Worm (Caenorhabditis elegans) whole organism, L2 larva: ENCODE results near the gene gop-3.
A peak's percentile ranks its signal among the peaks of the same experiment; 100 is the strongest.

ENCODE experiments used
- C34F6.9 ChIP-seq: fragments of 150-350 bp; optimal IDR thresholded peaks from 2 replicates; lab custom pipeline; 2014; ENCODE audit warnings: missing biosample characterization, missing genetic modification characterization
- F13H6.1 ChIP-seq: sonication (generic microtip); optimal IDR thresholded peaks from 2 replicates; lab custom pipeline; 2016; ENCODE audit warnings: missing genetic modification characterization, missing compliant biosample characterization
- Y55F3AM.14 ChIP-seq: fragments of 200-800 bp; sonication (Bioruptor generic); optimal IDR thresholded peaks from 2 replicates; lab custom pipeline; 2018; ENCODE audit warnings: mild to moderate bottlenecking, missing genetic modification characterization, missing compliant biosample characterization
- alr-1 ChIP-seq: fragments of 150-350 bp; optimal IDR thresholded peaks from 2 replicates; lab custom pipeline; 2014; ENCODE audit warnings: missing biosample characterization, missing genetic modification characterization
- aly-2 ChIP-seq: fragments of 150-350 bp; optimal IDR thresholded peaks from 2 replicates; lab custom pipeline; 2014; ENCODE audit warnings: missing biosample characterization, missing genetic modification characterization
- blmp-1 ChIP-seq: sonication (generic microtip); optimal IDR thresholded peaks from 2 replicates; lab custom pipeline; 2017; ENCODE audit warnings: missing genetic modification characterization, mild to moderate bottlenecking, missing compliant biosample characterization, antibody characterized with exemption, moderate library complexity; ENCODE audit not compliant: insufficient read depth
- ceh-16 ChIP-seq: fragments of 150-350 bp; optimal IDR thresholded peaks from 2 replicates; lab custom pipeline; 2014; ENCODE audit warnings: missing biosample characterization, missing genetic modification characterization
- crh-2 ChIP-seq: sonication (generic microtip); optimal IDR thresholded peaks from 2 replicates; lab custom pipeline; 2017; ENCODE audit warnings: missing biosample characterization, missing genetic modification characterization
- dmd-4 ChIP-seq: sonication (generic microtip); optimal IDR thresholded peaks from 2 replicates; lab custom pipeline; 2017; ENCODE audit warnings: missing biosample characterization, missing genetic modification characterization
- egl-27 ChIP-seq: sonication (generic microtip); optimal IDR thresholded peaks from 3 replicates; lab custom pipeline; 2017; ENCODE audit warnings: missing biosample characterization, missing genetic modification reagents, missing genetic modification characterization
- elt-1 ChIP-seq: fragments of 150-350 bp; optimal IDR thresholded peaks from 2 replicates; lab custom pipeline; 2014; ENCODE audit warnings: missing biosample characterization, missing genetic modification characterization
- elt-3 ChIP-seq: sonication (generic microtip); optimal IDR thresholded peaks from 2 replicates; lab custom pipeline; 2017; ENCODE audit warnings: missing biosample characterization, missing genetic modification characterization
- fos-1 ChIP-seq: fragments of 150-350 bp; optimal IDR thresholded peaks from 2 replicates; lab custom pipeline; 2014; ENCODE audit warnings: missing biosample characterization, missing genetic modification characterization
- gmeb-1 ChIP-seq: fragments of 150-350 bp; optimal IDR thresholded peaks from 2 replicates; lab custom pipeline; 2014; ENCODE audit warnings: missing biosample characterization, missing genetic modification characterization
- lin-11 ChIP-seq: fragments of 150-350 bp; sonication (generic microtip); optimal IDR thresholded peaks from 2 replicates; lab custom pipeline; 2014; ENCODE audit warnings: missing biosample characterization, missing genetic modification characterization, inconsistent platforms, mixed read lengths
- lin-13 ChIP-seq: fragments of 150-350 bp; optimal IDR thresholded peaks from 2 replicates; lab custom pipeline; 2014; ENCODE audit warnings: missing biosample characterization, missing genetic modification reagents, missing genetic modification characterization
- lin-39 ChIP-seq: fragments of 150-350 bp; optimal IDR thresholded peaks from 2 replicates; lab custom pipeline; 2014; ENCODE audit warnings: missing biosample characterization, missing genetic modification reagents, missing genetic modification characterization
- lsy-2 ChIP-seq, 2 experiments: fragments of 150-350 bp in 1 of 2; sonication (generic microtip) in 1 of 2; optimal IDR thresholded peaks; 2 replicates each; lab custom pipeline; 2014 to 2017; ENCODE audit warnings: missing biosample characterization in 2 of 2, missing genetic modification characterization in 2 of 2
- mab-5 ChIP-seq: fragments of 150-350 bp; optimal IDR thresholded peaks from 2 replicates; lab custom pipeline; 2014; ENCODE audit warnings: missing biosample characterization, missing genetic modification characterization
- mbf-1 ChIP-seq: sonication (generic microtip); optimal IDR thresholded peaks from 2 replicates; lab custom pipeline; 2017; ENCODE audit warnings: missing biosample characterization, missing genetic modification characterization
- mdl-1 ChIP-seq, 2 experiments: fragments of 150-350 bp in 1 of 2; sonication (generic microtip) in 1 of 2; optimal IDR thresholded peaks; 2 replicates each; lab custom pipeline; 2017; ENCODE audit warnings: missing biosample characterization in 2 of 2, missing genetic modification characterization in 2 of 2
- nhr-10 ChIP-seq: sonication (generic microtip); optimal IDR thresholded peaks from 2 replicates; lab custom pipeline; 2017; ENCODE audit warnings: missing biosample characterization, missing genetic modification characterization
- nhr-12 ChIP-seq: fragments of 150-350 bp; optimal IDR thresholded peaks from 2 replicates; lab custom pipeline; 2014; ENCODE audit warnings: missing biosample characterization, missing genetic modification characterization
- nhr-129 ChIP-seq: fragments of 150-350 bp; optimal IDR thresholded peaks from 2 replicates; lab custom pipeline; 2014; ENCODE audit warnings: missing biosample characterization, missing genetic modification characterization
- nhr-21 ChIP-seq: fragments of 150-350 bp; optimal IDR thresholded peaks from 2 replicates; lab custom pipeline; 2014; ENCODE audit warnings: missing biosample characterization, missing genetic modification characterization
- nhr-23 ChIP-seq: fragments of 150-350 bp; optimal IDR thresholded peaks from 2 replicates; lab custom pipeline; 2014; ENCODE audit warnings: missing biosample characterization, missing genetic modification reagents, missing genetic modification characterization
- nhr-6 ChIP-seq: fragments of 150-350 bp; optimal IDR thresholded peaks from 2 replicates; lab custom pipeline; 2014; ENCODE audit warnings: missing biosample characterization, missing genetic modification characterization
- nhr-77 ChIP-seq: fragments of 150-350 bp; optimal IDR thresholded peaks from 2 replicates; lab custom pipeline; 2014; ENCODE audit warnings: missing biosample characterization, missing genetic modification characterization
- peb-1 ChIP-seq: fragments of 150-350 bp; optimal IDR thresholded peaks from 2 replicates; lab custom pipeline; 2014; ENCODE audit warnings: missing biosample characterization, missing genetic modification characterization
- sem-4 ChIP-seq: fragments of 150-350 bp; optimal IDR thresholded peaks from 2 replicates; lab custom pipeline; 2014; ENCODE audit warnings: missing biosample characterization, missing genetic modification reagents, missing genetic modification characterization
- skn-1 ChIP-seq: sonication (generic microtip); optimal IDR thresholded peaks from 2 replicates; lab custom pipeline; 2017; ENCODE audit warnings: missing biosample characterization, missing genetic modification characterization
- sma-3 ChIP-seq: sonication (generic microtip); optimal IDR thresholded peaks from 2 replicates; lab custom pipeline; 2016; ENCODE audit warnings: missing genetic modification reagents, missing genetic modification characterization, missing compliant biosample characterization
- sma-9 ChIP-seq, 2 experiments: fragments of 150-350 bp in 1 of 2; sonication (generic microtip) in 1 of 2; optimal IDR thresholded peaks; 2 replicates each; lab custom pipeline; 2014 to 2016; ENCODE audit warnings: missing genetic modification characterization in 2 of 2, mild to moderate bottlenecking in 1 of 2, missing biosample characterization in 1 of 2, missing compliant biosample characterization in 1 of 2, missing genetic modification reagents in 1 of 2, moderate library complexity in 1 of 2
- snpc-4 ChIP-seq: fragments of 150-350 bp; optimal IDR thresholded peaks from 2 replicates; lab custom pipeline; 2014; ENCODE audit warnings: missing biosample characterization, missing genetic modification characterization
- unc-39 ChIP-seq: fragments of 150-350 bp; optimal IDR thresholded peaks from 2 replicates; lab custom pipeline; 2014; ENCODE audit warnings: missing biosample characterization, missing genetic modification characterization
- unc-55 ChIP-seq: fragments of 150-350 bp; sonication (generic microtip); optimal IDR thresholded peaks from 3 replicates; lab custom pipeline; 2014; ENCODE audit warnings: missing biosample characterization, missing genetic modification reagents, missing genetic modification characterization
- unc-62 ChIP-seq: fragments of 150-350 bp; optimal IDR thresholded peaks from 2 replicates; lab custom pipeline; 2014; ENCODE audit warnings: missing biosample characterization, missing genetic modification reagents, missing genetic modification characterization
- ztf-1 ChIP-seq: fragments of 200-800 bp; sonication (Bioruptor generic); conservative IDR thresholded peaks from 2 replicates; pipeline ENCODE4 v1.3.6; 2022; ENCODE audit warnings: missing genetic modification characterization, missing compliant biosample characterization
- ztf-4 ChIP-seq: fragments of 150-350 bp; optimal IDR thresholded peaks from 2 replicates; lab custom pipeline; 2014; ENCODE audit warnings: missing biosample characterization, missing genetic modification characterization

Gene gop-3

ce11 chrIII:5286205-5286604 is 25.7 kb downstream of the gop-3 start, which contains the start of gene ZC395.11:
TSS of gene ZC395.11 (minus strand) at chrIII:5286305.
- TF ChIP-seq gmeb-1 (tag; lab: Kevin White, UChicago) (no peak), lsy-2 (tag; optimal IDR thresholded peaks at IDR 0.05; lab: Kevin White, UChicago) (no peak), peb-1 (tag; lab: Kevin White, UChicago) (no peak), F13H6.1 (no peak), snpc-4 (tag; lab: Kevin White, UChicago) (no peak), nhr-129 (tag; lab: Kevin White, UChicago) (no peak), lin-39 (no peak)

ce11 chrIII:5287877-5288276 is 27.4 kb downstream of the gop-3 start, which contains the start of gene T15B12.1:
TSS of gene T15B12.1 (plus strand) at chrIII:5288177.
- TF ChIP-seq elt-1 (tag; lab: Kevin White, UChicago) (no peak), snpc-4 (tag; lab: Kevin White, UChicago) (no peak)

- TF ChIP-seq skn-1 (tag; lab: Kevin White, UChicago) = no peak
Measured at ce11 chrIII:5290230-5290629, 29.7 kb downstream of the gop-3 start.

ce11 chrIII:5291281-5291680 is 30.8 kb downstream of the gop-3 start:
- TF ChIP-seq ztf-1 (GFP tag; lab: Robert Waterston, UW) = no peak
- peak; percentile 46 for TF ChIP-seq fos-1 (tag; lab: Kevin White, UChicago)
- TF ChIP-seq, all 48 proteins: peak for 1

- TF ChIP-seq fos-1 (tag; lab: Kevin White, UChicago) (no peak), nhr-12 (no peak), lin-11 (tag; lab: Kevin White, UChicago) (no peak), mbf-1 (tag; lab: Kevin White, UChicago) (no peak), sma-9 (GFP tag; optimal IDR thresholded peaks at IDR 0.05; lab: Kevin White, UChicago) (no peak), sma-9 (tag; optimal IDR thresholded peaks at IDR 0.05; lab: Kevin White, UChicago) (no peak), ceh-16 (tag; lab: Kevin White, UChicago) (no peak)
- TF ChIP-seq, all 48 proteins: peak for 0
Measured at ce11 chrIII:5294281-5294680, 33.8 kb downstream of the gop-3 start.

ce11 chrIII:5294867-5295266 is 34.4 kb downstream of the gop-3 start:
- peak; percentile 28 for TF ChIP-seq crh-2 (tag; lab: Kevin White, UChicago)
- peak; percentile 44 to 54 for TF ChIP-seq lsy-2 (tag; optimal IDR thresholded peaks at IDR 0.05; lab: Kevin White, UChicago)
- peak; percentile 56 for TF ChIP-seq ztf-4 (tag; lab: Kevin White, UChicago)
- peak; percentile 26 for TF ChIP-seq fos-1 (tag; lab: Kevin White, UChicago)
- TF ChIP-seq alr-1 = no peak
- no peak for TF ChIP-seq nhr-23 (tag; lab: Kevin White, UChicago)
- no peak for TF ChIP-seq peb-1 (tag; lab: Kevin White, UChicago)
- TF ChIP-seq lin-39 = no peak
- no peak for TF ChIP-seq lin-11 (tag; lab: Kevin White, UChicago)
- no peak for TF ChIP-seq nhr-10 (tag; lab: Kevin White, UChicago)
- peak; percentile 9 for TF ChIP-seq nhr-6
- TF ChIP-seq unc-62 = no peak
- no peak for TF ChIP-seq elt-3
- no peak for TF ChIP-seq unc-39
- no peak for TF ChIP-seq egl-27 (tag; lab: Kevin White, UChicago)
- TF ChIP-seq nhr-12 = no peak
- no peak for TF ChIP-seq blmp-1 (tag; lab: Kevin White, UChicago)
- no peak for TF ChIP-seq aly-2 (tag; lab: Kevin White, UChicago)
- TF ChIP-seq gmeb-1 (tag; lab: Kevin White, UChicago) = peak; percentile 36
- TF ChIP-seq skn-1 (tag; lab: Kevin White, UChicago) = no peak
- TF ChIP-seq lin-13 (GFP tag; lab: Kevin White, UChicago) = peak; percentile 56
- peak; percentile 28 for TF ChIP-seq nhr-21 (tag; lab: Kevin White, UChicago)
- TF ChIP-seq nhr-77 (tag; lab: Kevin White, UChicago) = no peak
- no peak for TF ChIP-seq snpc-4 (tag; lab: Kevin White, UChicago)
- TF ChIP-seq nhr-129 (tag; lab: Kevin White, UChicago) = peak; percentile 78
- TF ChIP-seq dmd-4 (tag; lab: Kevin White, UChicago) = no peak
- TF ChIP-seq mab-5 = peak; percentile 33
- no peak for TF ChIP-seq mdl-1 (tag; optimal IDR thresholded peaks at IDR 0.05; lab: Kevin White, UChicago)
- TF ChIP-seq sma-3 (GFP tag; lab: Kevin White, UChicago) = peak; percentile 55
- TF ChIP-seq unc-55 (GFP tag; lab: Kevin White, UChicago) = peak; percentile 50
- TF ChIP-seq sem-4 (tag; lab: Kevin White, UChicago) = peak; percentile 34
- peak; percentile 74 for TF ChIP-seq sma-9 (GFP tag; optimal IDR thresholded peaks at IDR 0.05; lab: Kevin White, UChicago)
- TF ChIP-seq sma-9 (tag; optimal IDR thresholded peaks at IDR 0.05; lab: Kevin White, UChicago) = no peak
- peak; percentile 58 for TF ChIP-seq C34F6.9
- TF ChIP-seq Y55F3AM.14 (GFP tag; lab: Kevin White, UChicago) = peak; percentile 67
- TF ChIP-seq F13H6.1 = peak; percentile 72
